Fruit fly (Drosophila melanogaster) whole organism, embryonic: ENCODE measurements around the gene CG14406.
A peak's percentile ranks its signal among the peaks of the same experiment; 100 is the strongest.

ENCODE experiments used
- Antp ChIP-seq: fragments of 200-800 bp; sonication (Bioruptor generic); optimal IDR thresholded peaks from 3 replicates; lab custom pipeline; 2016; ENCODE audit warnings: missing biosample characterization, missing genetic modification characterization
- BtbVII ChIP-seq: fragments of 200-800 bp; sonication (Bioruptor generic); optimal IDR thresholded peaks from 3 replicates; lab custom pipeline; 2017; ENCODE audit warnings: missing biosample characterization, mild to moderate bottlenecking, missing genetic modification characterization
- CG10462 ChIP-seq: fragments of 200-800 bp; sonication (Bioruptor generic); optimal IDR thresholded peaks from 2 replicates; lab custom pipeline; 2016; ENCODE audit warnings: missing biosample characterization, missing genetic modification characterization
- CG10959 ChIP-seq: fragments of 200-800 bp; sonication (Bioruptor generic); IDR thresholded peaks from 2 replicates; pipeline ENCODE4 v1.3.6; 2022; ENCODE audit warnings: missing biosample characterization, missing genetic modification characterization
- CG11093 ChIP-seq: fragments of 200-800 bp; sonication (Bioruptor generic); IDR thresholded peaks from 3 replicates; pipeline ENCODE4 v1.3.6; 2022; ENCODE audit warnings: missing biosample characterization, missing genetic modification characterization
- CG12219 ChIP-seq: fragments of 200-800 bp; sonication (Bioruptor generic); optimal IDR thresholded peaks from 3 replicates; lab custom pipeline; 2018; ENCODE audit warnings: missing biosample characterization, mild to moderate bottlenecking, missing genetic modification characterization
- CG12659 ChIP-seq: fragments of 200-800 bp; sonication (Bioruptor generic); optimal IDR thresholded peaks from 3 replicates; lab custom pipeline; 2017; ENCODE audit warnings: mild to moderate bottlenecking, missing biosample characterization, missing genetic modification reagents, missing genetic modification characterization
- CG12769 ChIP-seq: fragments of 200-800 bp; sonication (Bioruptor generic); optimal IDR thresholded peaks from 2 replicates; lab custom pipeline; 2019; ENCODE audit warnings: missing biosample characterization, mild to moderate bottlenecking, missing genetic modification characterization, moderate library complexity
- CG14710 ChIP-seq: fragments of 200-800 bp; sonication (Bioruptor generic); optimal IDR thresholded peaks from 3 replicates; lab custom pipeline; 2019; ENCODE audit warnings: missing biosample characterization, mild to moderate bottlenecking, missing genetic modification characterization, moderate library complexity
- CG14860 ChIP-seq: fragments of 200-800 bp; sonication (Bioruptor generic); IDR thresholded peaks from 3 replicates; pipeline ENCODE4 v1.3.6; 2022; ENCODE audit warnings: missing biosample characterization, missing genetic modification characterization; ENCODE audit not compliant: partially characterized antibody
- CG15479 ChIP-seq: fragments of 200-800 bp; sonication (Bioruptor generic); optimal IDR thresholded peaks from 3 replicates; lab custom pipeline; 2019; ENCODE audit warnings: missing biosample characterization, mild to moderate bottlenecking, missing genetic modification characterization, moderate library complexity
- CG15696 ChIP-seq: fragments of 200-800 bp; sonication (Bioruptor generic); optimal IDR thresholded peaks from 2 replicates; lab custom pipeline; 2019; ENCODE audit warnings: missing biosample characterization, mild to moderate bottlenecking, missing genetic modification characterization, moderate library complexity
- CG1603 ChIP-seq: fragments of 200-800 bp; sonication (Bioruptor generic); optimal IDR thresholded peaks from 2 replicates; lab custom pipeline; 2019; ENCODE audit warnings: missing biosample characterization, mild to moderate bottlenecking, missing genetic modification characterization, moderate library complexity
- CG17186 ChIP-seq: fragments of 200-800 bp; sonication (Bioruptor generic); optimal IDR thresholded peaks from 3 replicates; lab custom pipeline; 2017; ENCODE audit warnings: missing biosample characterization, missing genetic modification reagents, missing genetic modification characterization
- CG30403 ChIP-seq: fragments of 200-800 bp; sonication (Bioruptor generic); optimal IDR thresholded peaks from 3 replicates; lab custom pipeline; 2016; ENCODE audit warnings: missing biosample characterization, missing genetic modification characterization
- CG4282 ChIP-seq: fragments of 200-800 bp; sonication (Bioruptor generic); optimal IDR thresholded peaks from 2 replicates; lab custom pipeline; 2016; ENCODE audit warnings: missing biosample characterization, missing genetic modification characterization
- CG4360 ChIP-seq: fragments of 200-800 bp; sonication (Bioruptor generic); IDR thresholded peaks from 2 replicates; pipeline ENCODE4 v1.3.6; 2022; ENCODE audit warnings: missing biosample characterization, missing genetic modification characterization
- CG4820 ChIP-seq: fragments of 200-800 bp; sonication (Bioruptor generic); optimal IDR thresholded peaks from 3 replicates; lab custom pipeline; 2016; ENCODE audit warnings: missing biosample characterization, missing genetic modification characterization
- CG7786 ChIP-seq: fragments of 200-800 bp; sonication (Bioruptor generic); optimal IDR thresholded peaks from 2 replicates; lab custom pipeline; 2016; ENCODE audit warnings: missing biosample characterization, missing genetic modification characterization
- CG7928 ChIP-seq: fragments of 200-800 bp; sonication (Bioruptor generic); optimal IDR thresholded peaks from 2 replicates; lab custom pipeline; 2017; ENCODE audit warnings: missing biosample characterization, mild to moderate bottlenecking, missing genetic modification characterization
- CG8290 ChIP-seq, 3 experiments: fragments of 200-800 bp; sonication (Bioruptor generic); optimal IDR thresholded peaks; 2 replicates each; lab custom pipeline; 2016 to 2019; ENCODE audit warnings: missing biosample characterization in 3 of 3, missing genetic modification characterization in 3 of 3, mild to moderate bottlenecking in 2 of 3, moderate library complexity in 1 of 3
- CG9932 ChIP-seq: fragments of 200-800 bp; sonication (Bioruptor generic); IDR thresholded peaks from 2 replicates; pipeline ENCODE4 v1.3.6; 2022; ENCODE audit warnings: missing biosample characterization, missing genetic modification characterization
- HLH4C ChIP-seq: fragments of 200-800 bp; sonication (Bioruptor generic); IDR thresholded peaks from 3 replicates; pipeline ENCODE4 v1.3.6; 2022; ENCODE audit warnings: missing biosample characterization, missing genetic modification characterization; ENCODE audit not compliant: partially characterized antibody
- Hsf ChIP-seq: fragments of 200-800 bp; sonication (Bioruptor generic); optimal IDR thresholded peaks from 3 replicates; lab custom pipeline; 2016; ENCODE audit warnings: missing biosample characterization, missing genetic modification characterization
- Mrtf ChIP-seq: fragments of 200-800 bp; sonication (Bioruptor generic); IDR thresholded peaks from 3 replicates; pipeline ENCODE4 v1.3.6; 2022; ENCODE audit warnings: missing biosample characterization, missing genetic modification characterization
- NK7.1 ChIP-seq: fragments of 200-800 bp; sonication (Bioruptor generic); optimal IDR thresholded peaks from 3 replicates; lab custom pipeline; 2016; ENCODE audit warnings: missing biosample characterization, missing genetic modification characterization
- Nf-YC ChIP-seq: fragments of 200-800 bp; optimal IDR thresholded peaks from 3 replicates; lab custom pipeline; 2019; ENCODE audit warnings: missing biosample characterization, mild to moderate bottlenecking, missing genetic modification characterization, moderate library complexity
- Taf1 ChIP-seq: fragments of 200-800 bp; sonication (Bioruptor generic); IDR thresholded peaks from 2 replicates; pipeline ENCODE4 v1.3.6; 2022; ENCODE audit warnings: missing biosample characterization, missing genetic modification characterization
- bab2 ChIP-seq: fragments of 200-800 bp; sonication (Bioruptor generic); optimal IDR thresholded peaks from 2 replicates; lab custom pipeline; 2016; ENCODE audit warnings: missing biosample characterization, missing genetic modification characterization
- caup ChIP-seq: fragments of 200-800 bp; sonication (Bioruptor generic); optimal IDR thresholded peaks from 3 replicates; lab custom pipeline; 2017; ENCODE audit warnings: missing biosample characterization, mild to moderate bottlenecking, missing genetic modification characterization, moderate library complexity; ENCODE audit not compliant: severe bottlenecking
- chm ChIP-seq: fragments of 200-800 bp; sonication (Bioruptor generic); IDR thresholded peaks from 2 replicates; pipeline ENCODE4 v1.3.6; 2022; ENCODE audit warnings: missing biosample characterization, missing genetic modification characterization
- dati ChIP-seq: fragments of 200-800 bp; sonication (Bioruptor generic); IDR thresholded peaks from 2 replicates; pipeline ENCODE4 v1.3.6; 2022; ENCODE audit warnings: missing biosample characterization, missing genetic modification characterization
- dmrt99B ChIP-seq: fragments of 200-800 bp; sonication (Bioruptor generic); optimal IDR thresholded peaks from 2 replicates; lab custom pipeline; 2018; ENCODE audit warnings: missing biosample characterization, mild to moderate bottlenecking, missing genetic modification characterization, moderate library complexity
- ewg ChIP-seq: fragments of 200-800 bp; sonication (Bioruptor generic); optimal IDR thresholded peaks from 3 replicates; lab custom pipeline; 2017; ENCODE audit warnings: mild to moderate bottlenecking, missing biosample characterization, missing genetic modification reagents, missing genetic modification characterization
- fd96Cb ChIP-seq: fragments of 200-800 bp; sonication (Bioruptor generic); optimal IDR thresholded peaks from 2 replicates; lab custom pipeline; 2018; ENCODE audit warnings: missing biosample characterization, mild to moderate bottlenecking, missing genetic modification characterization, moderate library complexity
- kah ChIP-seq: fragments of 200-800 bp; sonication (Bioruptor generic); optimal IDR thresholded peaks from 2 replicates; lab custom pipeline; 2018; ENCODE audit warnings: missing biosample characterization, mild to moderate bottlenecking, missing genetic modification characterization
- knrl ChIP-seq: fragments of 200-800 bp; sonication (Bioruptor generic); IDR thresholded peaks from 3 replicates; pipeline ENCODE4 v1.3.6; 2022; ENCODE audit warnings: missing biosample characterization, missing genetic modification characterization; ENCODE audit not compliant: partially characterized antibody
- lola ChIP-seq, 3 experiments: fragments of >200 bp in 2 of 3; fragments of 200-800 bp in 1 of 3; sonication (Bioruptor generic) in 1 of 3; optimal IDR thresholded peaks; 2 replicates each; lab custom pipeline; 2017 to 2019; ENCODE audit warnings: missing biosample characterization in 3 of 3, missing genetic modification characterization in 3 of 3, mild to moderate bottlenecking in 1 of 3, moderate library complexity in 1 of 3
- pita ChIP-seq: fragments of 200-800 bp; sonication (Bioruptor generic); optimal IDR thresholded peaks from 2 replicates; lab custom pipeline; 2017; ENCODE audit warnings: missing biosample characterization, mild to moderate bottlenecking, missing genetic modification characterization
- row ChIP-seq: fragments of 200-800 bp; sonication (Bioruptor generic); IDR thresholded peaks from 3 replicates; pipeline ENCODE4 v1.3.6; 2022; ENCODE audit warnings: missing biosample characterization, missing genetic modification characterization
- salm ChIP-seq: fragments of 200-800 bp; sonication (Bioruptor generic); optimal IDR thresholded peaks from 2 replicates; lab custom pipeline; 2018; ENCODE audit warnings: missing biosample characterization, mild to moderate bottlenecking, missing genetic modification characterization
- scrt ChIP-seq: fragments of 200-800 bp; sonication (Bioruptor generic); optimal IDR thresholded peaks from 2 replicates; lab custom pipeline; 2018; ENCODE audit warnings: missing biosample characterization, mild to moderate bottlenecking, missing genetic modification characterization, moderate library complexity
- sna ChIP-seq: fragments of 200-800 bp; sonication (Bioruptor generic); IDR thresholded peaks from 2 replicates; pipeline ENCODE4 v1.3.6; 2022; ENCODE audit warnings: missing biosample characterization, missing genetic modification characterization; ENCODE audit not compliant: partially characterized antibody
- sob ChIP-seq: fragments of 200-800 bp; sonication (Bioruptor generic); IDR thresholded peaks from 2 replicates; pipeline ENCODE4 v1.3.6; 2022; ENCODE audit warnings: missing biosample characterization, missing genetic modification characterization
- tna ChIP-seq: fragments of 200-800 bp; sonication (Bioruptor generic); IDR thresholded peaks from 2 replicates; pipeline ENCODE4 v1.3.6; 2022; ENCODE audit warnings: missing biosample characterization, missing genetic modification characterization; ENCODE audit not compliant: partially characterized antibody
- unpg ChIP-seq: fragments of 200-800 bp; sonication (Bioruptor generic); optimal IDR thresholded peaks from 3 replicates; lab custom pipeline; 2018; ENCODE audit warnings: missing biosample characterization, mild to moderate bottlenecking, missing genetic modification characterization, moderate library complexity
- vnd ChIP-seq: fragments of 200-800 bp; sonication (Bioruptor generic); IDR thresholded peaks from 3 replicates; pipeline ENCODE4 v1.3.6; 2022; ENCODE audit warnings: missing biosample characterization, missing genetic modification characterization; ENCODE audit not compliant: partially characterized antibody
- zf30C ChIP-seq: fragments of 200-800 bp; sonication (Bioruptor generic); optimal IDR thresholded peaks from 3 replicates; lab custom pipeline; 2018; ENCODE audit warnings: missing biosample characterization, mild to moderate bottlenecking, missing genetic modification characterization

CG14406 gene

DNA sequence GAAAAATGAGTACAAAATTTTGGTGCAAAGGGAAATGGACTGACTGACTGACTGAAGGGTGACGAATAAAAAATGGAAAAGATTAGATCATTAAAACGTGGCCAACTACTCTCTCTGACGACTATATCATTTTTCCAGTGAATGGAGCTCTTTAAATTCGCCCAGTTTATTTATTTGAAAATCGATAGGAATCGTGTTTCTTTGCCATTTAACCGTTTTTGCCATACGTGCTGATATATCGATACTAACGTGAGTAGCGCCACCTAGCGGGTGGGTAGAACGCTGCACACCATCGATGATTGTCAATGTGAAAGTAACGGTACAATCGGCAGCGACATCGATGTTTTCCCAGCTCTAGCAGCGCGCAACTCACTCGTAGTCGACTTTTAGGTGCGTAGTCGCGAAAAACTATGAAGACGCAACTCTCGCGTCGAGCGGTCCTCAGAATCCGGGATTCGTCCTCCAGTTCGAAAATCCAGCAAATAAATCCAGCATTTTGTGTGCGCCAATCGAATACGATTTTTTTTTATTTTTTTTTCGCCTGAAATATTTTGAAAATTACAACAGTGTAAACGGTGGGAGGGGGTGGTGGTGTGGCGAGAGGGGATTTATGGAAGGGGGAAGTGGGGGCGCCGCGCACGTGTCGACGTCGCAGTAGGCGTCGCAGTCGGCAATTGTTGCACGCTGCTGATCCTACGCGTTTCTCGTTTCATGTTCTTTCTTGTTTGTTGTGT, 44.6 kb upstream of the CG14406 start, which contains the start of the genes CG9030 and eag (continued):
- peak; percentile 6 for TF ChIP-seq CG30403 (GFP tag; lab: Kevin White, UChicago)
- peak; percentile 83 for TF ChIP-seq sna
- TF ChIP-seq chm (GFP tag; lab: Robert Waterston, UW) = no peak
- peak; percentile 99 for TF ChIP-seq CG8290 (GFP tag; optimal IDR thresholded peaks at IDR 0.05; lab: Kevin White, UChicago)
- TF ChIP-seq CG8290 (tag; optimal IDR thresholded peaks at IDR 0.05; lab: Kevin White, UChicago) = peak; percentile 94 to 100
- peak; percentile 87 for TF ChIP-seq tna (GFP tag; lab: Robert Waterston, UW)
- TF ChIP-seq ewg = peak; percentile 65
- TF ChIP-seq CG15696 (tag; lab: Kevin White, UChicago) = no peak
- no peak for TF ChIP-seq pita
- TF ChIP-seq Antp (GFP tag; lab: Kevin White, UChicago) = no peak
- peak; percentile 65 for TF ChIP-seq CG1603
- no peak for TF ChIP-seq zf30C (GFP tag; lab: Kevin White, UChicago)
- TF ChIP-seq knrl (GFP tag; lab: Robert Waterston, UW) = peak; percentile 86
- no peak for TF ChIP-seq CG15479 (GFP tag; lab: Kevin White, UChicago)
- no peak for TF ChIP-seq CG11093
- TF ChIP-seq Taf1 (GFP tag; lab: Robert Waterston, UW) = no peak
- no peak for TF ChIP-seq CG4282
- TF ChIP-seq Mrtf = no peak
- TF ChIP-seq Nf-YC = no peak
- TF ChIP-seq kah (GFP tag; lab: Kevin White, UChicago) = no peak
- no peak for TF ChIP-seq lola (GFP tag; optimal IDR thresholded peaks at IDR 0.05; lab: Kevin White, UChicago)
- TF ChIP-seq CG9932 (GFP tag; lab: Robert Waterston, UW) = peak; percentile 49; the same call in 1 of the 2 replicates
- TF ChIP-seq bab2 (GFP tag; lab: Kevin White, UChicago) = no peak
- peak; percentile 2 for TF ChIP-seq caup (GFP tag; lab: Kevin White, UChicago)
- TF ChIP-seq CG14860 (GFP tag; lab: Robert Waterston, UW) = peak; percentile 75
- no peak for TF ChIP-seq CG4820 (GFP tag; lab: Kevin White, UChicago)
- TF ChIP-seq CG17186 (GFP tag; lab: Kevin White, UChicago) = peak; percentile 32
- TF ChIP-seq dmrt99B (tag; lab: Kevin White, UChicago) = no peak
- no peak for TF ChIP-seq BtbVII (GFP tag; lab: Kevin White, UChicago)
- no peak for TF ChIP-seq CG4360 (GFP tag; lab: Robert Waterston, UW)
- TF ChIP-seq CG14710 = peak; percentile 18
- TF ChIP-seq Hsf (GFP tag; lab: Kevin White, UChicago) = no peak
- TF ChIP-seq fd96Cb = no peak
- TF ChIP-seq scrt (GFP tag; lab: Kevin White, UChicago) = peak; percentile 33
- TF ChIP-seq CG12659 (GFP tag; lab: Kevin White, UChicago) = peak; percentile 23
- no peak for TF ChIP-seq NK7.1 (GFP tag; lab: Kevin White, UChicago)
- no peak for TF ChIP-seq CG7786 (GFP tag; lab: Kevin White, UChicago)
- TF ChIP-seq CG7928 = no peak
- TF ChIP-seq row (GFP tag; lab: Robert Waterston, UW) = peak; percentile 16; the same call in 1 of the 3 replicates
- no peak for TF ChIP-seq unpg (GFP tag; lab: Kevin White, UChicago)
- TF ChIP-seq CG10462 (GFP tag; lab: Kevin White, UChicago) = peak; percentile 84
- TF ChIP-seq CG12769 (tag; lab: Kevin White, UChicago) = peak; percentile 14
- peak; percentile 88 for TF ChIP-seq HLH4C
- TF ChIP-seq dati = no peak
- no peak for TF ChIP-seq CG12219 (GFP tag; lab: Kevin White, UChicago)
- no peak for TF ChIP-seq CG10959 (GFP tag; lab: Robert Waterston, UW)
- peak; percentile 48; the same call in 1 of the 2 replicates for TF ChIP-seq sob
- no peak for TF ChIP-seq salm (tag; lab: Kevin White, UChicago)
- peak; percentile 82 for TF ChIP-seq vnd
